Worm (Caenorhabditis elegans): ENCODE measurements around the gene Y23B4A.1.
A peak's percentile ranks its signal among the peaks of the same experiment; 100 is the strongest.

Gene Y23B4A.1

DNA sequence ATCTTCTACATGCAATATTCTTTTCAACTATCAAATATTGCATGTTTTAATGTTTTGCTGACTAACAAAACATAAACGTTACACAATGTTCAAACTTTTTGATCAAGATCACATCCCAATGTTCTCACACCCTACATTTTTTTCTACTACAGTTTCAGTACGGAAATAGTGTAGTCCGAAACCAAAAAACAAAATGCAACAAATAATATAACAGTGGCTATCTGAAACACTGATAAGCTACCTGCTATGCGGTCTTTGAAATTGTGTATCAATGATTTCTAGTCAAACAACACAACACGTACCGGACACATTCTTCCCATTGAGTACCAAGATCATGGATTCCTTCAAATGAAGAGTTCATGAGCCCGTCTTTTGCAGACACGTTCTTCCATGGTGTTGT, 24.1 kb upstream of the Y23B4A.1 start:
- TF ChIP-seq med-1 (GFP tag; optimal IDR thresholded peaks at IDR 0.05; ENCODE audit: insufficient read depth) (no peak), T22C8.4 (GFP tag; IDR thresholded peaks at IDR 0.05) (no peak), flt-1 (GFP tag; IDR thresholded peaks at IDR 0.05) (no peak), ref-1 (GFP tag; conservative IDR thresholded peaks at IDR 0.05) (no peak), ztf-23 (GFP tag; IDR thresholded peaks at IDR 0.05) (no peak), klf-2 (GFP tag; conservative IDR thresholded peaks at IDR 0.05) (no peak), ztf-29 (GFP tag; IDR thresholded peaks at IDR 0.05) (no peak), cog-1 (tag; optimal IDR thresholded peaks at IDR 0.05) (no peak), tab-1 (GFP tag; IDR thresholded peaks at IDR 0.05) (no peak)

DNA sequence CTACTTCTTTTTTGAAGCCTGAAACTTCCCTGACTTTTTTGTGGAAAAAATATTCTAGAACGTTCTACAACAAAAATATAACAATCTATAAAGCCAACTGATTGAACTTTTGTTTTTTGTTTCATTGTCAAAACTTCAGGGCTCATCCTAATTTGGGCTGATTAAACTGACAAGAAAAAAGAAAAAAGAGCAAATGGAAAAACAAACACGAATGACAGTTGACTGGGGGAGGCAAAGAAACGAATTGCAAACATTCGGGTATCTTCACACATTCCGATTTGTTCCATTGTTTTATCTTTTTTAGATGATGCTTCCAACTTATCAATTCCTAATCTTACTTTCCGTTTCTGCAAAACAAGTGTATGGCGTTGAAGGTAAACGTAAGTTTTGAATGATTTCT, 18.3 kb upstream of the Y23B4A.1 start, which contains the start of gene C46F4.3:
Gene C46F4.3, plus strand, starts transcription at position 301 of the 400 bp plus-strand sequence.
- no peak for TF ChIP-seq klf-2 (GFP tag; conservative IDR thresholded peaks at IDR 0.05)
- no peak for TF ChIP-seq cog-1 (tag; optimal IDR thresholded peaks at IDR 0.05)
- TF ChIP-seq ref-1 (GFP tag; conservative IDR thresholded peaks at IDR 0.05), result no peak
- TF ChIP-seq flt-1 (GFP tag; IDR thresholded peaks at IDR 0.05), result no peak
- TF ChIP-seq tab-1 (GFP tag; IDR thresholded peaks at IDR 0.05), result no peak
- no peak for TF ChIP-seq med-1 (GFP tag; optimal IDR thresholded peaks at IDR 0.05; ENCODE audit: insufficient read depth)
- no peak for TF ChIP-seq ztf-29 (GFP tag; IDR thresholded peaks at IDR 0.05)
- TF ChIP-seq ztf-23 (GFP tag; IDR thresholded peaks at IDR 0.05), result no peak
- TF ChIP-seq T22C8.4 (GFP tag; IDR thresholded peaks at IDR 0.05), result no peak

DNA sequence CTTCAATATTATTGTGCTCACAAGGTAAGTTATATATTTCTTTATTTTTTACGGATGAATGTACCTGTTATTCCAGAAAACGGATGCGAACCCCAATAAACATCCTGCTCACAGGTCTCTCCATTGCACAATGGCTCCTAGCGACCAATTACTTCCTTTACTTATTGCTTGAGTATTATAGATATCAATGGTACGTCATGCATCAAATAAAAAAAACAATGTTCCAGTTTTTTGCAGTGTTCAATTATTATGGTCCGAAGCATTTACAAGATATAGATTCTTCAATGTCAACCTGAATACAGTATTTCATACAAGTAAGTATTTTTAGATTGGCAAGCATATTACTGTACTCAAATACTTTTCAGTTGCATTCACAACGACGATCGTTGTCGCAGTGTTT, 15.7 kb upstream of the Y23B4A.1 start:
- TF ChIP-seq ztf-23 (GFP tag; IDR thresholded peaks at IDR 0.05) (no peak), flt-1 (GFP tag; IDR thresholded peaks at IDR 0.05) (no peak), klf-2 (GFP tag; conservative IDR thresholded peaks at IDR 0.05) (no peak), tab-1 (GFP tag; IDR thresholded peaks at IDR 0.05) (no peak), ref-1 (GFP tag; conservative IDR thresholded peaks at IDR 0.05) (no peak), T22C8.4 (GFP tag; IDR thresholded peaks at IDR 0.05) (no peak), med-1 (GFP tag; optimal IDR thresholded peaks at IDR 0.05; ENCODE audit: insufficient read depth) (no peak), ztf-29 (GFP tag; IDR thresholded peaks at IDR 0.05) (no peak), cog-1 (tag; optimal IDR thresholded peaks at IDR 0.05) (no peak)

- TF ChIP-seq ztf-29 (GFP tag; IDR thresholded peaks at IDR 0.05) (no peak), flt-1 (GFP tag; IDR thresholded peaks at IDR 0.05) (no peak), ztf-23 (GFP tag; IDR thresholded peaks at IDR 0.05) (no peak), med-1 (GFP tag; optimal IDR thresholded peaks at IDR 0.05; ENCODE audit: insufficient read depth) (no peak), tab-1 (GFP tag; IDR thresholded peaks at IDR 0.05) (no peak), klf-2 (GFP tag; conservative IDR thresholded peaks at IDR 0.05) (no peak), ref-1 (GFP tag; conservative IDR thresholded peaks at IDR 0.05) (no peak), T22C8.4 (GFP tag; IDR thresholded peaks at IDR 0.05) (no peak), cog-1 (tag; optimal IDR thresholded peaks at IDR 0.05) (no peak)
These were observed 13.6 kb upstream of the Y23B4A.1 start, which contains the start of gene egl-6 for ce11 chrX:5930822-5931221. TSS of gene egl-6 (plus strand) at chrX:5931122.

- no peak for TF ChIP-seq tab-1 (GFP tag; IDR thresholded peaks at IDR 0.05)
- TF ChIP-seq ztf-23 (GFP tag; IDR thresholded peaks at IDR 0.05), result no peak
- TF ChIP-seq T22C8.4 (GFP tag; IDR thresholded peaks at IDR 0.05), result no peak
- no peak for TF ChIP-seq flt-1 (GFP tag; IDR thresholded peaks at IDR 0.05)
- no peak for TF ChIP-seq ztf-29 (GFP tag; IDR thresholded peaks at IDR 0.05)
These were observed 6.5 kb upstream of the Y23B4A.1 start for ce11 chrX:5923672-5924071.

DNA sequence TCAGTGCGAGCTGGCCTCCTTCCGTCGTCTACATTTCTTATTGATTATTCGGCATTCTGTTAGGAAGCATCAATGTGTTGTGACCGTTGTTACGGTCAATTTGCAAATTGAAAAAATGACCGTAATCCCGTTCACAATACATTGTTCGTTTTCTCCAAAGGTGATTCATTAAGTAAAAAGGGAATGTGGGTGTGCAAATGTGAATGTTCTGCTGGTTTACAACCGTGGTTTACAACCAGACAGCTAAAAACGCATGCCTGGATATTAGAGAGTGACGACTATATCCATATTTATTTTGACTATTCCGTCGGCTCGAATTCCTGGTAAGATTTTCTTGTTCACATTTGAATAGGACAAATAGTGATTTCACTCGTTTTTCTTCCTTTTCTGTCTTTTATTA, 1.9 kb upstream of the Y23B4A.1 start, which contains the start of gene capa-1:
Gene capa-1, plus strand, starts transcription at position 301 of the 400 bp plus-strand sequence.
- TF ChIP-seq tab-1 (GFP tag; IDR thresholded peaks at IDR 0.05), result no peak
- no peak for TF ChIP-seq ref-1 (GFP tag; conservative IDR thresholded peaks at IDR 0.05)
- no peak for TF ChIP-seq ztf-29 (GFP tag; IDR thresholded peaks at IDR 0.05)
- no peak for TF ChIP-seq klf-2 (GFP tag; conservative IDR thresholded peaks at IDR 0.05)
- TF ChIP-seq T22C8.4 (GFP tag; IDR thresholded peaks at IDR 0.05), result no peak
- no peak for TF ChIP-seq flt-1 (GFP tag; IDR thresholded peaks at IDR 0.05)
- TF ChIP-seq ztf-23 (GFP tag; IDR thresholded peaks at IDR 0.05), result no peak
- no peak for TF ChIP-seq cog-1 (tag; optimal IDR thresholded peaks at IDR 0.05)
- TF ChIP-seq med-1 (GFP tag; optimal IDR thresholded peaks at IDR 0.05; ENCODE audit: insufficient read depth), result no peak

- TF ChIP-seq flt-1 (GFP tag; IDR thresholded peaks at IDR 0.05) (0 out of 2 replicates have a peak, but pooled peaks have one; percentile 21), tab-1 (GFP tag; IDR thresholded peaks at IDR 0.05) (0 out of 2 replicates have a peak, but pooled peaks have one; percentile 42), ztf-23 (GFP tag; IDR thresholded peaks at IDR 0.05) (no peak)
These were observed 11.4 kb downstream of the Y23B4A.1 start for ce11 chrX:5905764-5906163.

ce11 chrX:5904603-5905081, 12.5 kb downstream of the Y23B4A.1 start, which contains the start of gene nlp-49:
TSS of gene nlp-49 (plus strand) at chrX:5904653.
- TF ChIP-seq cog-1 (tag; optimal IDR thresholded peaks at IDR 0.05), result no peak
- TF ChIP-seq T22C8.4 (GFP tag; IDR thresholded peaks at IDR 0.05), result no peak
- TF ChIP-seq tab-1 (GFP tag; IDR thresholded peaks at IDR 0.05), result no peak
- TF ChIP-seq flt-1 (GFP tag; IDR thresholded peaks at IDR 0.05), result no peak
- TF ChIP-seq ztf-29 (GFP tag; IDR thresholded peaks at IDR 0.05), result no peak
- no peak for TF ChIP-seq med-1 (GFP tag; optimal IDR thresholded peaks at IDR 0.05; ENCODE audit: insufficient read depth)
- no peak for TF ChIP-seq ztf-23 (GFP tag; IDR thresholded peaks at IDR 0.05)
- TF ChIP-seq klf-2 (GFP tag; conservative IDR thresholded peaks at IDR 0.05), result no peak
- TF ChIP-seq ref-1 (GFP tag; conservative IDR thresholded peaks at IDR 0.05), result no peak

DNA sequence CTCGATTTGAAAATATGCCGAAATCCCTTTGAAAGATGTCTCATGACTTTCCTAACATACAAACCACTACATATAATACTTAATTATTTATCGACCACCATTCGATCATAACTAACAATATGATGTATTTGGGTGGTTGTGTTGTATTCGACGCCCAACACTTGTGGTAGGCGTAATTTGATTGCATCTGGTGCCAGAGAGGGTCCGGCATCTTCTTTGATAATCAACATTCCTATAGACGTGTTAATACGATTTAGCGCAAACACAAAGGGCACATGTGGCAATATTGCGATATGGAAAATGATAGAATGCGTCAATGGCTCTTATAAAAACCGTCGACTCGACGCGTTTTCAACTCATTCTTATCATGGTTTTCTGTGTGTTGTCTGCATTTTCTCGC, 13.3 kb downstream of the Y23B4A.1 start:
- TF ChIP-seq ztf-29 (GFP tag; IDR thresholded peaks at IDR 0.05) (no peak), cog-1 (tag; optimal IDR thresholded peaks at IDR 0.05) (no peak), ref-1 (GFP tag; conservative IDR thresholded peaks at IDR 0.05) (no peak)

ce11 chrX:5901499-5901898, 15.7 kb downstream of the Y23B4A.1 start:
- no peak for TF ChIP-seq cog-1 (tag; optimal IDR thresholded peaks at IDR 0.05)
- TF ChIP-seq klf-2 (GFP tag; conservative IDR thresholded peaks at IDR 0.05), result no peak

Measured in whole organism, midembryonic.